Worm (Caenorhabditis elegans) whole organism, early embryonic: ENCODE measurements around the gene srt-16.

Source experiments
- B0310.2 ChIP-seq: sonication (generic microtip); optimal IDR thresholded peaks from 2 replicates; lab custom pipeline; 2016; ENCODE audit warnings: mild to moderate bottlenecking, missing genetic modification characterization, missing compliant biosample characterization
- F13C5.2 ChIP-seq: sonication (generic microtip); optimal IDR thresholded peaks from 2 replicates; lab custom pipeline; 2017; ENCODE audit warnings: mild to moderate bottlenecking, missing genetic modification characterization, inconsistent platforms, missing compliant biosample characterization
- aly-1 ChIP-seq: sonication (generic microtip); optimal IDR thresholded peaks from 2 replicates; lab custom pipeline; 2016; ENCODE audit warnings: missing genetic modification characterization, missing compliant biosample characterization
- ama-1 ChIP-seq: fragments of 150-350 bp; optimal IDR thresholded peaks from 2 replicates; lab custom pipeline; 2014
- ceh-13 ChIP-seq: fragments of 200-800 bp; sonication (Bioruptor generic); optimal IDR thresholded peaks from 2 replicates; lab custom pipeline; 2018; ENCODE audit warnings: mild to moderate bottlenecking, missing genetic modification characterization, missing compliant biosample characterization
- ets-7 ChIP-seq: sonication (generic microtip); optimal IDR thresholded peaks from 2 replicates; lab custom pipeline; 2016; ENCODE audit warnings: missing genotype, missing genetic modification characterization, missing compliant biosample characterization
- flt-1 ChIP-seq: fragments of 200-800 bp; sonication (Bioruptor generic); IDR thresholded peaks from 2 replicates; pipeline ENCODE4 v1.3.6; 2022; ENCODE audit warnings: missing genetic modification characterization, missing compliant biosample characterization
- hnd-1 ChIP-seq: sonication (generic microtip); optimal IDR thresholded peaks from 2 replicates; lab custom pipeline; 2016; ENCODE audit warnings: missing genetic modification characterization, missing compliant biosample characterization
- sea-1 ChIP-seq: fragments of 200-800 bp; sonication (Bioruptor generic); conservative IDR thresholded peaks from 2 replicates; pipeline ENCODE4 v1.3.6; 2022; ENCODE audit warnings: missing genetic modification characterization, missing compliant biosample characterization
- tbx-11 ChIP-seq: fragments of 200-800 bp; sonication (Bioruptor generic); IDR thresholded peaks from 2 replicates; pipeline ENCODE4 v1.3.6; 2022; ENCODE audit warnings: missing genetic modification characterization, missing compliant biosample characterization

DNA sequence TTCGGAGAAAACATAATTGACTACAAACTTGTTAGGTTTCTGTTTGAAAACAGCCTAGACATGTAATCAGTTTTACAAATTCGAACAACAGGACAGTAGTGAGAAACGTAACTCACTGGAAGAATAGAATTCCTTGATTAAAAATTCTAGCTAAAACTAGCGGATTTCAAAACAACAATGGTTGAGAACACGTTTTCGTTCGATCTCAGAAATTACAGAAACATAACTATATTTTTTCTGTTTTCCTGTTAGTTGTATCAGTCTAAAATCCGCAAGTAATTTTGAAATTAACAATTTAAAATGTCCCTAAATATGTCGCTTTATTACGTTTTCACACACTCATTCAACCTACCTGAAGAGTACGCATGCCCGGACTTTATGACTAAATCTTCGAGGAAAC is 21.9 kb upstream of the srt-16 start, which contains the start of gene srt-8:
- TF ChIP-seq aly-1 (tag; lab: Kevin White, UChicago): no peak
- TF ChIP-seq B0310.2: no peak
- no peak for TF ChIP-seq ama-1 (lab: Kevin White, UChicago)
- TF ChIP-seq hnd-1 (tag; lab: Kevin White, UChicago): no peak
- TF ChIP-seq sea-1 (GFP tag; lab: Robert Waterston, UW): no peak
- TF ChIP-seq F13C5.2 (tag; lab: Kevin White, UChicago): no peak
- no peak for TF ChIP-seq ets-7 (tag; lab: Kevin White, UChicago)
- no peak for TF ChIP-seq tbx-11 (GFP tag; lab: Robert Waterston, UW)
- no peak for TF ChIP-seq ceh-13 (GFP tag; lab: Kevin White, UChicago)
- TF ChIP-seq flt-1 (GFP tag; lab: Robert Waterston, UW): no peak
